Fruit fly (Drosophila melanogaster): Measurements from ENCODE around the gene ctp.

ctp gene

dm6 chrX:4684444-4684924 lies 3.1 kb upstream of the ctp start (continued):
- TF ChIP-seq pita (GFP tag; optimal IDR thresholded peaks at IDR 0.05) (no peak), CG8765 (GFP tag; IDR thresholded peaks at IDR 0.05) (peak; percentile 78), jigr1 (GFP tag; IDR thresholded peaks at IDR 0.05) (peak; percentile 51; the same call in 1 of the 3 replicates), tgo (GFP tag; IDR thresholded peaks at IDR 0.05) (peak; percentile 89), CG15011 (GFP tag; optimal IDR thresholded peaks at IDR 0.05) (peak; percentile 57), CG6683 (GFP tag; optimal IDR thresholded peaks at IDR 0.05) (peak; percentile 74), CG4328 (GFP tag; optimal IDR thresholded peaks at IDR 0.05) (peak; percentile 78), CG3995 (GFP tag; optimal IDR thresholded peaks at IDR 0.05) (peak; percentile 61), Atf6 (GFP tag; IDR thresholded peaks at IDR 0.05) (peak; percentile 92), jumu (GFP tag; optimal IDR thresholded peaks at IDR 0.05) (peak; percentile 87), ERR (GFP tag; optimal IDR thresholded peaks at IDR 0.05) (peak; percentile 79), tup (GFP tag; optimal IDR thresholded peaks at IDR 0.05) (peak; percentile 66), CG3726 (GFP tag; IDR thresholded peaks at IDR 0.05) (peak; percentile 73; the same call in 2 of the 3 replicates), cwo (GFP tag; optimal IDR thresholded peaks at IDR 0.05) (peak; percentile 72), B-H2 (GFP tag; optimal IDR thresholded peaks at IDR 0.05) (peak; percentile 79), salm (tag; optimal IDR thresholded peaks at IDR 0.05) (peak; percentile 31), kah (GFP tag; optimal IDR thresholded peaks at IDR 0.05) (no peak), E2f2 (GFP tag; IDR thresholded peaks at IDR 0.05) (peak; percentile 73), kay (GFP tag; optimal IDR thresholded peaks at IDR 0.05) (peak; percentile 98), slp2 (GFP tag; optimal IDR thresholded peaks at IDR 0.05) (peak; percentile 75), CG2202 (tag; optimal IDR thresholded peaks at IDR 0.05) (no peak), CG4730 (GFP tag; IDR thresholded peaks at IDR 0.05) (peak; percentile 88), CG6854 (GFP tag; optimal IDR thresholded peaks at IDR 0.05) (peak; percentile 48), Drgx (GFP tag; IDR thresholded peaks at IDR 0.05) (peak; percentile 79), bbx (GFP tag; IDR thresholded peaks at IDR 0.05; ENCODE audit: partially characterized antibody) (peak; percentile 82), CG11696 (GFP tag; IDR thresholded peaks at IDR 0.05) (peak; percentile 75), kni (GFP tag; optimal IDR thresholded peaks at IDR 0.05) (peak; percentile 71), insv (GFP tag; optimal IDR thresholded peaks at IDR 0.05) (peak in 1 of 2 experiments; percentile 65), Camta (GFP tag; optimal IDR thresholded peaks at IDR 0.05) (peak; percentile 69), pnt (GFP tag; optimal IDR thresholded peaks at IDR 0.05) (peak; percentile 73), Optix (GFP tag; IDR thresholded peaks at IDR 0.05) (peak; percentile 89), CG7928 (GFP tag; optimal IDR thresholded peaks at IDR 0.05) (peak; percentile 44), CG12659 (GFP tag; optimal IDR thresholded peaks at IDR 0.05) (peak; percentile 92), yki (optimal IDR thresholded peaks at IDR 0.05) (no peak), row (GFP tag; IDR thresholded peaks at IDR 0.05) (peak; percentile 92), ham (GFP tag; IDR thresholded peaks at IDR 0.05) (peak; percentile 76), CG1529 (GFP tag; optimal IDR thresholded peaks at IDR 0.05) (peak; percentile 54), p53 (GFP tag; optimal IDR thresholded peaks at IDR 0.05) (peak; percentile 72), Hr78 (GFP tag; optimal IDR thresholded peaks at IDR 0.05) (no peak), CG9797 (GFP tag; optimal IDR thresholded peaks at IDR 0.05) (peak; percentile 72), CG12391 (tag; optimal IDR thresholded peaks at IDR 0.05) (peak; percentile 77), CG17359 (tag; optimal IDR thresholded peaks at IDR 0.05) (peak; percentile 74), pan (optimal IDR thresholded peaks at IDR 0.05) (no peak), pan (GFP tag; optimal IDR thresholded peaks at IDR 0.05 in 1 of 2, IDR thresholded peaks at IDR 0.05 in 1 of 2) (peak in 1 of 2 experiments; percentile 93), Aef1 (GFP tag; IDR thresholded peaks at IDR 0.05) (peak; percentile 88), da (GFP tag; optimal IDR thresholded peaks at IDR 0.05) (peak; percentile 58), Blimp-1 (GFP tag; optimal IDR thresholded peaks at IDR 0.05) (peak; percentile 50), tio (GFP tag; optimal IDR thresholded peaks at IDR 0.05) (no peak), CG10321 (GFP tag; IDR thresholded peaks at IDR 0.05) (peak; percentile 98), CG15514 (GFP tag; optimal IDR thresholded peaks at IDR 0.05) (peak; percentile 89), Hsf (GFP tag; optimal IDR thresholded peaks at IDR 0.05) (peak; percentile 81)
